Worm (Caenorhabditis elegans) whole organism, L4 larva: Measurements from ENCODE around the gene K08D8.11.

Experiments used
- T26A8.4 ChIP-seq: fragments of 200-800 bp; sonication (Bioruptor generic); IDR thresholded peaks from 2 replicates; pipeline ENCODE4 v1.3.6; 2022; ENCODE audit warnings: missing genetic modification characterization, missing compliant biosample characterization
- Y5F2A.4 ChIP-seq: fragments of 200-800 bp; sonication (Bioruptor generic); optimal IDR thresholded peaks from 2 replicates; lab custom pipeline; 2018; ENCODE audit warnings: mild to moderate bottlenecking, missing genetic modification characterization, missing compliant biosample characterization
- aly-2 ChIP-seq: sonication (generic microtip); optimal IDR thresholded peaks from 2 replicates; lab custom pipeline; 2018; ENCODE audit warnings: missing biosample characterization, missing genetic modification characterization
- cey-2 ChIP-seq: sonication (generic microtip); optimal IDR thresholded peaks from 3 replicates; lab custom pipeline; 2017; ENCODE audit warnings: missing genetic modification characterization, mild to moderate bottlenecking, missing compliant biosample characterization, antibody characterized with exemption, borderline replicate concordance; ENCODE audit not compliant: insufficient read depth
- daf-16 ChIP-seq, 3 experiments: sonication (generic microtip); optimal IDR thresholded peaks; 2 replicates each; lab custom pipeline; 2016 to 2017; ENCODE audit warnings: missing genetic modification characterization in 3 of 3, missing genetic modification reagents in 3 of 3, mild to moderate bottlenecking in 2 of 3, missing compliant biosample characterization in 2 of 3, missing biosample characterization in 1 of 3, moderate library complexity in 1 of 3
- daf-19 ChIP-seq: fragments of 200-800 bp; sonication (Bioruptor generic); conservative IDR thresholded peaks from 2 replicates; pipeline ENCODE4 v1.3.6; 2022; ENCODE audit warnings: missing genetic modification characterization, missing compliant biosample characterization
- dmd-6 ChIP-seq: fragments of 200-800 bp; sonication (Bioruptor generic); IDR thresholded peaks from 2 replicates; pipeline ENCODE4 v1.3.6; 2022; ENCODE audit warnings: missing genetic modification reagents, missing genetic modification characterization, missing compliant biosample characterization
- dmd-9 ChIP-seq: fragments of 200-800 bp; sonication (Bioruptor generic); IDR thresholded peaks from 2 replicates; pipeline ENCODE4 v1.3.6; 2022; ENCODE audit warnings: missing genetic modification reagents, missing genetic modification characterization, missing compliant biosample characterization
- dve-1 ChIP-seq: sonication (generic microtip); optimal IDR thresholded peaks from 2 replicates; lab custom pipeline; 2017; ENCODE audit warnings: antibody characterized with exemption, mild to moderate bottlenecking, missing genetic modification characterization, missing compliant biosample characterization; ENCODE audit not compliant: insufficient read depth
- egl-43 ChIP-seq: fragments of 200-800 bp; sonication (Bioruptor generic); IDR thresholded peaks from 2 replicates; pipeline ENCODE4 v1.3.6; 2022; ENCODE audit warnings: missing genetic modification reagents, missing genetic modification characterization, missing compliant biosample characterization
- gei-8 ChIP-seq: fragments of 200-800 bp; sonication (Bioruptor generic); optimal IDR thresholded peaks from 2 replicates; lab custom pipeline; 2018; ENCODE audit warnings: mild to moderate bottlenecking, missing genetic modification characterization, missing compliant biosample characterization
- hlh-11 ChIP-seq: fragments of 200-800 bp; sonication (Bioruptor generic); optimal IDR thresholded peaks from 2 replicates; lab custom pipeline; 2018; ENCODE audit warnings: mild to moderate bottlenecking, missing genetic modification characterization, missing compliant biosample characterization
- hlh-30 ChIP-seq: sonication (generic microtip); optimal IDR thresholded peaks from 2 replicates; lab custom pipeline; 2017; ENCODE audit warnings: antibody characterized with exemption, mild to moderate bottlenecking, missing genetic modification characterization, missing compliant biosample characterization; ENCODE audit not compliant: insufficient read depth
- lin-13 ChIP-seq: fragments of 150-350 bp; optimal IDR thresholded peaks from 2 replicates; lab custom pipeline; 2014; ENCODE audit warnings: missing biosample characterization, missing genetic modification reagents, missing genetic modification characterization
- nhr-111 ChIP-seq: fragments of 200-800 bp; sonication (Bioruptor generic); optimal IDR thresholded peaks from 2 replicates; lab custom pipeline; 2018; ENCODE audit warnings: mild to moderate bottlenecking, missing genetic modification characterization, missing compliant biosample characterization
- nhr-28 ChIP-seq: fragments of 150-350 bp; optimal IDR thresholded peaks from 2 replicates; lab custom pipeline; 2014; ENCODE audit warnings: missing biosample characterization, missing genetic modification characterization
- nhr-6 ChIP-seq: fragments of 150-350 bp; optimal IDR thresholded peaks from 2 replicates; lab custom pipeline; 2014; ENCODE audit warnings: missing biosample characterization, missing genetic modification characterization
- nhr-77 ChIP-seq: fragments of 150-350 bp; optimal IDR thresholded peaks from 2 replicates; lab custom pipeline; 2014; ENCODE audit warnings: missing biosample characterization, missing genetic modification characterization
- pha-4 ChIP-seq, 2 experiments: fragments of 150-350 bp in 1 of 2; fragments of 200-800 bp in 1 of 2; sonication (Bioruptor generic) in 1 of 2; IDR thresholded peaks in 1 of 2; optimal IDR thresholded peaks in 1 of 2; 2 replicates each; pipeline versions ENCODE4 v1.3.6 to Lab custom; 2014 to 2022; ENCODE audit warnings: missing genetic modification characterization in 2 of 2, missing genetic modification reagents in 2 of 2, missing biosample characterization in 1 of 2, missing compliant biosample characterization in 1 of 2
- pqm-1 ChIP-seq: sonication (generic microtip); optimal IDR thresholded peaks from 2 replicates; lab custom pipeline; 2017; ENCODE audit warnings: missing biosample characterization, missing genetic modification characterization
- sdz-12 ChIP-seq: fragments of 200-800 bp; sonication (Bioruptor generic); optimal IDR thresholded peaks from 2 replicates; lab custom pipeline; 2018; ENCODE audit warnings: mild to moderate bottlenecking, missing genetic modification characterization, missing compliant biosample characterization
- skn-1 ChIP-seq: fragments of 150-350 bp; optimal IDR thresholded peaks from 2 replicates; lab custom pipeline; 2014; ENCODE audit warnings: missing biosample characterization, missing genetic modification characterization
- unc-62 ChIP-seq, 3 experiments: fragments of 150-350 bp in 1 of 3; sonication (generic microtip); optimal IDR thresholded peaks in 2 of 3; peaks in 1 of 3; 1 replicate in 1 of 3; 2 replicates in 2 of 3; lab custom pipeline; 2014 to 2017; ENCODE audit warnings: missing biosample characterization in 3 of 3, missing genetic modification characterization in 3 of 3, missing genetic modification reagents in 3 of 3, missing genotype in 1 of 3
- zip-11 ChIP-seq: fragments of 200-800 bp; sonication (Bioruptor generic); IDR thresholded peaks from 2 replicates; pipeline ENCODE4 v1.3.6; 2022; ENCODE audit warnings: missing genetic modification characterization, missing compliant biosample characterization

Gene K08D8.11

DNA sequence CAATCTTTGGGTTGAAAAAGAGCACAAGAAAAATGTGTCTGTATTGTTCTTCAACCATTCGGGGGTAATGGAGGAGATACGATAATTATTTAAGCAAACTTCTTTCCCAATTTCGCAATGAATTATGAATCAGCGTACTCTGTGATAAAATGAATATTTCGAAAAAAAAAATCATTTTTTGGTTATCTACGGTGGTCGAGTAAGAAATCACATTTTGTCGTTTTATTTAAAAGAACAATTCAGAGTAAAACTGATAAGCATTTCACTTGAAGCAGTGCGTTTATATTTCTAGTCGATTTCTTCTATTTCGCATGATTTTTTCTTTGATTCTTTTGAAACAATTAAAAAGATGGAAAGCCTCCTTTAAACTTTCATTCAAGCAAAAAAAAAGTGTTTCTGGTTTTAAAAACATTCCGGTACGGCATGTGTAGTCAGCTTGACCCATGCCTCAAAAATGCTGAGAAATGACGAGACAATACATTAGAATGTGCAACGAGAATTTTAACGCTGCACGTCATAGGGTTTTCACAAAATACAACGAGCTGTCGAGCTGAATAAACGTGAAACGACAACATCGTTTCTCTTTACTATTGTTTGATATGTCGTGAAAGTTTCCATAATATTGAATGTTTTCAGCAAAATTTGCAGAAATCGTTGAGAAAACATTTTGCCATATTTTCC lies 7.5 kb downstream of the K08D8.11 start, which contains the start of gene K08D8.2:
TSS of gene K08D8.2 (plus strand) at position 631 of the 681 bp plus-strand sequence.
- TF ChIP-seq dmd-9 (GFP tag; lab: Robert Waterston, UW) (no peak), dmd-6 (GFP tag; lab: Robert Waterston, UW) (peak; percentile 35; the same call in 1 of the 2 replicates), pqm-1 (tag; lab: Kevin White, UChicago) (peak; percentile 10)

DNA sequence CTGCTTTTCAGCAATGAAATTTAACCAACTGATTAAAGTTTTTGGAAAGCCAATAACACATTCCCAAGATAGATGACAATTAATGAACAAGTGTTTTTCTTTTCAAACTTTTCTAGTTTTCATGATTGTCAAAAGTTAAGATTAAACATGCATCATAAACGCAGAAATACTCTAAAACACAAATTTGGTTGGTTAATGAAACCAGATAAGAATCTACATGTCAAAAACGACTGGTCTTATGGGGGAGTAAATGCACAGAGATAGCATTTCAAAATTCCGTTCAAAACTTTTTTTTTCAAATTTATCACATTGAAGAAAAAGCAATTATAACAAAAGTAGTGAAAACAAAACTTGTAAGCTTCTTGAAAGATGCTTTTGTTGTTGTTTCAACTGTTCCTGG lies 8.6 kb downstream of the K08D8.11 start:
- TF ChIP-seq pqm-1 (tag; lab: Kevin White, UChicago): peak; percentile 71
- TF ChIP-seq skn-1 (tag; lab: Kevin White, UChicago): no peak
- peak; percentile 44 for TF ChIP-seq dve-1 (tag; lab: Kevin White, UChicago)
- peak; percentile 38 for TF ChIP-seq nhr-28 (tag; lab: Kevin White, UChicago)
- no peak for TF ChIP-seq daf-16 (GFP tag; optimal IDR thresholded peaks at IDR 0.05; lab: Kevin White, UChicago)
- peak; percentile 25 for TF ChIP-seq daf-16 (tag; optimal IDR thresholded peaks at IDR 0.05; lab: Kevin White, UChicago)
- peak; percentile 12; the same call in 1 of the 2 replicates for TF ChIP-seq dmd-6 (GFP tag; lab: Robert Waterston, UW)
- TF ChIP-seq dmd-9 (GFP tag; lab: Robert Waterston, UW): no peak

DNA sequence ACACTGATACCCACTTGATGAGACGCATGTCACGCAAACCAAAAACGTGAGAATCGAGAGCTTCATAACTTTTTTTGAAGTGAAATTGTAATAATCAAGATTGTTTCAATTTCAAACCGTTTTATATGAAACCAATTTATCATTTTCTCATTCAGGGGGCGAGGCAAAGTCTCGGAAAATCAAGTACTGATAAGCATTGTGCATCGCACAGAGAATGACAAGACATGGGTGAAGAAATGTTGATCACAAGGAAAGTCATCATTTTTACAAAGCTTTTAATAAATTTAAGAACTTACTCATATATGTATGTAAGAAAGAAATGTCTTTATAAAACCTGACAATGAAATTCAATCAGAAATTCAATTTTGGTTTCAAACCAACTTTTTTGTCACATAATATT lies 11.4 kb downstream of the K08D8.11 start, which contains the start of gene K08D8.3:
TSS of gene K08D8.3 (minus strand) at position 131 of the 400 bp plus-strand sequence.
- TF ChIP-seq nhr-28 (tag; lab: Kevin White, UChicago): peak; percentile 63
- TF ChIP-seq daf-16 (GFP tag; optimal IDR thresholded peaks at IDR 0.05; lab: Kevin White, UChicago): no peak
- peak; percentile 78 for TF ChIP-seq daf-16 (tag; optimal IDR thresholded peaks at IDR 0.05; lab: Kevin White, UChicago)
- peak; percentile 36 for TF ChIP-seq nhr-77 (tag; lab: Kevin White, UChicago)
- TF ChIP-seq unc-62 (GFP tag; optimal IDR thresholded peaks at IDR 0.05 in 1 of 2; lab: Kevin White, UChicago): no peak
- no peak for TF ChIP-seq unc-62 (tag; optimal IDR thresholded peaks at IDR 0.05; lab: Kevin White, UChicago)
- TF ChIP-seq dve-1 (tag; lab: Kevin White, UChicago): peak; percentile 50
- no peak for TF ChIP-seq nhr-6 (tag; lab: Kevin White, UChicago)
- peak; percentile 41 for TF ChIP-seq hlh-11
- TF ChIP-seq dmd-6 (GFP tag; lab: Robert Waterston, UW): peak; percentile 82
- TF ChIP-seq T26A8.4 (GFP tag; lab: Robert Waterston, UW): no peak
- peak; percentile 34 for TF ChIP-seq hlh-30
- no peak for TF ChIP-seq daf-19 (GFP tag; lab: Robert Waterston, UW)
- no peak for TF ChIP-seq nhr-111
- peak; percentile 92 for TF ChIP-seq pqm-1 (tag; lab: Kevin White, UChicago)
- TF ChIP-seq egl-43 (GFP tag; lab: Robert Waterston, UW): no peak
- TF ChIP-seq, all 104 proteins: peak for 8

DNA sequence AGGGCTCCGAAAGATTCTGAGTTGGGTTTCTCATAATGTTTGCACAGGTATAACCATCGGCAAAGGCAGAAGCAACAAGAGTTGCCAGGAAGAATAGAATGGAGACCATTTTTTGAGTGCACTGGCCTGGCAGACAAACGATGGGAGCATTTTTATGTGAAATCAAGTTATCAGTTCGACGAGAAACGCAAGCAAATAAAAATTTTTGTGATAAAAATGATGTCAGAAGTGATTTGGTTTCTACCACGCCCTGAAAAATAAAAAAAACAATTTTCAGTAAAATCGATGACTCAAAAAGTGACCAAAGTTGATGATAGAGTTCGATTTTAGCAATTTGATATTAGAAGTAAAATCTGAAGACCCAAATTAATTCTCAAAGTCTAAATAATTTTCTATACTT lies 14.8 kb downstream of the K08D8.11 start, which contains the start of gene K08D8.4:
TSS of gene K08D8.4 (minus strand) at position 128 of the 400 bp plus-strand sequence.
- no peak for TF ChIP-seq sdz-12 (GFP tag; lab: Kevin White, UChicago)
- TF ChIP-seq dmd-6 (GFP tag; lab: Robert Waterston, UW): peak; percentile 78
- no peak for TF ChIP-seq Y5F2A.4 (GFP tag; lab: Kevin White, UChicago)
- no peak for TF ChIP-seq aly-2
- TF ChIP-seq pqm-1 (tag; lab: Kevin White, UChicago): peak; percentile 70
- peak; percentile 15 for TF ChIP-seq dve-1 (tag; lab: Kevin White, UChicago)
- no peak for TF ChIP-seq daf-16 (GFP tag; optimal IDR thresholded peaks at IDR 0.05; lab: Kevin White, UChicago)
- TF ChIP-seq daf-16 (tag; optimal IDR thresholded peaks at IDR 0.05; lab: Kevin White, UChicago): peak; percentile 16
- peak; percentile 32 for TF ChIP-seq nhr-28 (tag; lab: Kevin White, UChicago)
- TF ChIP-seq zip-11 (GFP tag; lab: Robert Waterston, UW): no peak
- no peak for TF ChIP-seq lin-13 (GFP tag; lab: Kevin White, UChicago)
- peak; percentile 22 for TF ChIP-seq hlh-11

DNA sequence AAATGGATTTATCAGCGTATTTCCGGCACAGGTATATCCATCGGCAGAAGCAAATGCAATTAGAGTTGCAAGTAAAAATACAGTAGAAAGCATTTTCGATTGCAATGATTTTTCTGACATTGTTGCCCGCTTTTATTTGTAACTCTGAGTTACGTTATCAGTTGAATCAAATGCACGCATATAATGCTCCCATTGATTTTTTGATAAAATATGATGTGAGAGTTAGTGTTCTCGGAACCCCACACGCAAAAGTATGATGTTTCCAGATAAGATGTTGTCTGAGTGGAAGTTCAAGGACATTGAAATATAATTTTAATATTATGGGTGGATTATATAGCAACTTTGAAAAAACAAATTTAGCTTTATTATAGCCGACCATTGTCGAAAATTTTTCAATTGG lies 16.9 kb downstream of the K08D8.11 start, which contains the start of gene K08D8.5:
TSS of gene K08D8.5 (minus strand) at position 140 of the 400 bp plus-strand sequence.
- TF ChIP-seq dmd-6 (GFP tag; lab: Robert Waterston, UW) (peak; percentile 70), pqm-1 (tag; lab: Kevin White, UChicago) (peak; percentile 44), pha-4 (GFP tag; IDR thresholded peaks at IDR 0.05; lab: Robert Waterston, UW) (no peak), pha-4 (tag; optimal IDR thresholded peaks at IDR 0.05; lab: Kevin White, UChicago) (no peak), cey-2 (tag; lab: Kevin White, UChicago) (no peak), hlh-11 (peak; percentile 7), nhr-28 (tag; lab: Kevin White, UChicago) (peak; percentile 49), gei-8 (GFP tag; lab: Kevin White, UChicago) (no peak)
